Worm (Caenorhabditis elegans): ENCODE results near the gene ZK829.7.

ZK829.7 gene

DNA sequence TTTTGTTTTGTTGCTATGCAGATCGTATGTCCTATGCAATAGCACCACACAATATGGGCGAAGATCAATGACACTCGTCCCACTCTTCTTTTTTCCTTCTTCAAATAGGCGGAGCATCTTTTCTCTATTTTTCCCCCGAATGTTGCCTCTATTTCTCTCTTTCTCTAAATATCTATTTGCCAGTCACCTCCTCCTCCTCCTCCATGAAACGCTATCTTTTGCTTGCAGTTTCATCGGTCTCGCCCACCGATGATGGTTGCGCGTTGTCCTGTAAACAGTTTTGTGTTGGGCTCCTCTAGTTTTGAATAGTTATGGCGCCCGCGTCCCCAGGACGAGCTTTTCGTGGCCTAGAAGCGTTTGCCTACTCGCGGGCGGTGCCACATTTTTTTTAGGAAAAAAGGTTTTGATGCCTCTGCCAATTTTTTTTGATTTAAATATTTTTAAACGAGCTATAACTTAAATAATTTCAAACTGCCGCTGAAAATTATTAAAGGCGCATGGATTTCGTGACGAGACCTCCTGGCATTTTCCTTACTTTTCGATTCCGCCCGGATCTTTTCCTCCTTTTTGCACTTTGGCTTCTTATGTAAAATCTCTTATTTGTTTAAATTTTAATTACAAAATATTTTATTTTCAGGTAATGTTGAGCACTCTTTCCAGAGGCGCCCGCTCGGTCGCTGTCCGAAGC lies 8.6 kb downstream of the ZK829.7 start, which contains the start of gene gdh-1:
Gene gdh-1, plus strand, starts transcription at position 638 of the 688 bp plus-strand sequence.
- no peak for TF ChIP-seq pqm-1 (tag; optimal IDR thresholded peaks at IDR 0.05)
- TF ChIP-seq pax-1 (tag; optimal IDR thresholded peaks at IDR 0.05), result no peak
- TF ChIP-seq nhr-232 (tag; optimal IDR thresholded peaks at IDR 0.05), result no peak
- no peak for TF ChIP-seq ceh-14 (tag; optimal IDR thresholded peaks at IDR 0.05)
- no peak for TF ChIP-seq ceh-6 (GFP tag; optimal IDR thresholded peaks at IDR 0.05)
- TF ChIP-seq syd-9 (tag; optimal IDR thresholded peaks at IDR 0.05), result no peak
- peak; percentile 10 for TF ChIP-seq ceh-18 (tag; optimal IDR thresholded peaks at IDR 0.05)

ce11 chrIV:11950270-11950669 lies 11.1 kb downstream of the ZK829.7 start, which contains the start of gene tbx-36:
Gene tbx-36 (plus strand): TSS chrIV:11950570.
- TF ChIP-seq hlh-8 (tag; optimal IDR thresholded peaks at IDR 0.05) (no peak), pat-9 (tag; optimal IDR thresholded peaks at IDR 0.05) (no peak), ceh-31 (tag; optimal IDR thresholded peaks at IDR 0.05) (no peak), pros-1 (tag; optimal IDR thresholded peaks at IDR 0.05) (no peak), T23F11.4 (GFP tag; optimal IDR thresholded peaks at IDR 0.05) (no peak), ceh-22 (tag; optimal IDR thresholded peaks at IDR 0.05) (no peak), ama-1 (optimal IDR thresholded peaks at IDR 0.05) (no peak), Y22D7AL.16 (tag; optimal IDR thresholded peaks at IDR 0.05) (no peak)

- TF ChIP-seq unc-3 (GFP tag; conservative IDR thresholded peaks at IDR 0.05) (no peak), unc-3 (tag; optimal IDR thresholded peaks at IDR 0.05) (no peak)
These were observed 11.6 kb downstream of the ZK829.7 start, which contains the start of gene hdl-1 for ce11 chrIV:11949717-11950116. Gene hdl-1 (minus strand): TSS chrIV:11949817.

DNA sequence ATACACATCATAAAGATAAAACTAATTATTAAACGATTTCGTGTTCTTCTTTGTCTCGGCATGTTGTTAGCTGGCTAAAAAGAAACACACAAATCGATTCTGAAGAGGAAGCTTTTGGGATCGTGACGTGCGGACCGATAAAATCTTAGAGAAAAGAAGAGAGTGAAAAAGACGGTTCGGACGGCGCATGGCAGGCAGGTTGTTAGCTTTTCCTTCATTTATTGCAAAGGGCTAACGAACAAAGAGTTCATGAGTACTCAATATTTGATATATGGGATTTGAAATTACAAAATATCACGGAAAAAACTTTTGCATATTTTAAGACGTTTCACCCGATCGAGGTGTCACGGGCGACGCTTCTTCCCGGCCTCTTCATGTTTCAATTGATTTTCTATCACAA lies 15.7 kb downstream of the ZK829.7 start, which contains the start of gene ZK829.3:
Gene ZK829.3, minus strand, starts transcription at position 101 of the 400 bp plus-strand sequence.
- TF ChIP-seq sox-2 (GFP tag; IDR thresholded peaks at IDR 0.05) (no peak), T23F11.4 (GFP tag; optimal IDR thresholded peaks at IDR 0.05) (no peak), Y22D7AL.16 (tag; optimal IDR thresholded peaks at IDR 0.05) (no peak), ttx-3 (tag; optimal IDR thresholded peaks at IDR 0.05) (no peak), pha-2 (tag; optimal IDR thresholded peaks at IDR 0.05) (no peak), ceh-48 (tag; optimal IDR thresholded peaks at IDR 0.05) (no peak), dve-1 (tag; optimal IDR thresholded peaks at IDR 0.05) (no peak), hlh-15 (tag; optimal IDR thresholded peaks at IDR 0.05) (no peak), gmeb-2 (tag; optimal IDR thresholded peaks at IDR 0.05) (no peak), lim-6 (tag; optimal IDR thresholded peaks at IDR 0.05) (no peak), sox-4 (tag; optimal IDR thresholded peaks at IDR 0.05) (no peak), tbx-7 (tag; optimal IDR thresholded peaks at IDR 0.05) (no peak), nhr-11 (tag; optimal IDR thresholded peaks at IDR 0.05) (no peak), dmd-4 (tag; optimal IDR thresholded peaks at IDR 0.05; ENCODE audit: borderline replicate concordance) (no peak), nhr-232 (tag; optimal IDR thresholded peaks at IDR 0.05) (no peak)

DNA sequence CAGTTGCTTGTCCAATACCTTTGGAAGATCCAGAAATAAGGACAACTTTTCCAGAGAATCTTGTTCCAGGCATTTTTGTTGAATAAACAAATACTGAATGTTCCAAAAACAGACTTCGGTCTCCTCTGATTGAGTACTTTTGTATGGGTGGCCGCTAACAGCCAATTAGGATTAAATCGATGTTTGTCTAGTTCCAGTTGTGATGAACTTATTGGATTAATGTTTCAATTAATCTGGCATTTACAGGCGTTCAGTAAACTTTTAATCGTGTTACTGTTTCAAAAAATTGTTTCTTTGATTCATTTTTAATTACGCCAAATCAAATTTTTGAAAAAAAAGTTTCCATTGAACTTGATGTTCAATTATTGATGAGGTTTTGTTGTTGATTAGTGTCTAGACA lies 19.0 kb downstream of the ZK829.7 start, which contains the start of gene ZK829.1:
Gene ZK829.1, minus strand, starts transcription at position 101 of the 400 bp plus-strand sequence.
- TF ChIP-seq T23F11.4 (GFP tag; optimal IDR thresholded peaks at IDR 0.05) (no peak), dmd-4 (tag; optimal IDR thresholded peaks at IDR 0.05; ENCODE audit: borderline replicate concordance) (no peak), tbx-7 (tag; optimal IDR thresholded peaks at IDR 0.05) (no peak), elt-2 (tag; optimal IDR thresholded peaks at IDR 0.05) (no peak), ztf-16 (tag; optimal IDR thresholded peaks at IDR 0.05) (no peak), ceh-30 (tag; optimal IDR thresholded peaks at IDR 0.05) (no peak), hlh-15 (tag; optimal IDR thresholded peaks at IDR 0.05) (no peak), dve-1 (tag; optimal IDR thresholded peaks at IDR 0.05) (no peak), hlh-30 (tag; optimal IDR thresholded peaks at IDR 0.05; ENCODE audit: insufficient read depth) (no peak), ceh-22 (tag; optimal IDR thresholded peaks at IDR 0.05) (no peak), hlh-6 (tag; optimal IDR thresholded peaks at IDR 0.05) (no peak), ceh-19 (GFP tag; optimal IDR thresholded peaks at IDR 0.05) (no peak), ttx-3 (tag; optimal IDR thresholded peaks at IDR 0.05) (no peak), pat-9 (tag; optimal IDR thresholded peaks at IDR 0.05) (no peak), hlh-13 (GFP tag; optimal IDR thresholded peaks at IDR 0.05) (no peak), pros-1 (tag; optimal IDR thresholded peaks at IDR 0.05) (no peak), K02D7.2 (tag; optimal IDR thresholded peaks at IDR 0.05) (no peak)
